Fruit fly (Drosophila melanogaster) whole organism, prepupa: ENCODE results near the gene Ppt1.

ENCODE experiments used
- Blimp-1 ChIP-seq: fragments of 200-800 bp; sonication (Bioruptor generic); optimal IDR thresholded peaks from 3 replicates; lab custom pipeline; 2017; ENCODE audit warnings: missing biosample characterization, missing genetic modification characterization, mild to moderate bottlenecking, moderate library complexity, missing genetic modification reagents
- CG10669 ChIP-seq: fragments of 200-800 bp; sonication (Bioruptor generic); optimal IDR thresholded peaks from 3 replicates; lab custom pipeline; 2018; ENCODE audit warnings: missing biosample characterization, mild to moderate bottlenecking, missing genetic modification characterization, moderate library complexity
- CG11294 ChIP-seq: fragments of 200-800 bp; sonication (Bioruptor generic); IDR thresholded peaks from 2 replicates; pipeline ENCODE4 v1.3.6; 2022; ENCODE audit warnings: missing biosample characterization, missing genetic modification characterization
- CG11762 ChIP-seq: fragments of 200-800 bp; sonication (Bioruptor generic); optimal IDR thresholded peaks from 3 replicates; lab custom pipeline; 2016; ENCODE audit warnings: missing biosample characterization, missing genetic modification characterization; ENCODE audit not compliant: insufficient read depth
- CG11902 ChIP-seq: fragments of 200-800 bp; sonication (Bioruptor generic); optimal IDR thresholded peaks from 3 replicates; lab custom pipeline; 2016; ENCODE audit warnings: missing biosample characterization, missing genetic modification characterization
- CG1621 ChIP-seq: fragments of 200-800 bp; sonication (Bioruptor generic); optimal IDR thresholded peaks from 3 replicates; lab custom pipeline; 2018; ENCODE audit warnings: missing biosample characterization, mild to moderate bottlenecking, missing genetic modification characterization
- CG3032 ChIP-seq: fragments of 200-800 bp; optimal IDR thresholded peaks from 2 replicates; lab custom pipeline; 2019; ENCODE audit warnings: missing biosample characterization, mild to moderate bottlenecking, missing genetic modification characterization, moderate library complexity
- CG32006 ChIP-seq: fragments of 200-800 bp; sonication (Bioruptor generic); optimal IDR thresholded peaks from 3 replicates; lab custom pipeline; 2017; ENCODE audit warnings: missing biosample characterization, mild to moderate bottlenecking, missing genetic modification characterization
- CG3919 ChIP-seq: fragments of 200-800 bp; sonication (Bioruptor generic); optimal IDR thresholded peaks from 3 replicates; lab custom pipeline; 2016; ENCODE audit warnings: missing biosample characterization, missing genetic modification characterization
- CG4318 ChIP-seq: fragments of 200-800 bp; sonication (Bioruptor generic); optimal IDR thresholded peaks from 3 replicates; lab custom pipeline; 2017; ENCODE audit warnings: missing biosample characterization, mild to moderate bottlenecking, missing genetic modification characterization
- CG6163 ChIP-seq: fragments of 200-800 bp; sonication (Bioruptor generic); IDR thresholded peaks from 3 replicates; pipeline ENCODE4 v1.3.6; 2022; ENCODE audit warnings: missing biosample characterization, missing genetic modification characterization
- CG6808 ChIP-seq: fragments of 200-800 bp; sonication (Bioruptor generic); optimal IDR thresholded peaks from 3 replicates; lab custom pipeline; 2017; ENCODE audit warnings: missing biosample characterization, missing genetic modification characterization, mild to moderate bottlenecking, moderate library complexity, missing genetic modification reagents
- CG6854 ChIP-seq: fragments of 200-800 bp; sonication (Bioruptor generic); optimal IDR thresholded peaks from 2 replicates; lab custom pipeline; 2017; ENCODE audit warnings: missing biosample characterization, mild to moderate bottlenecking, missing genetic modification characterization
- CG7368 ChIP-seq: fragments of 200-800 bp; sonication (Bioruptor generic); optimal IDR thresholded peaks from 3 replicates; lab custom pipeline; 2016; ENCODE audit warnings: missing biosample characterization, missing genetic modification characterization
- CG8119 ChIP-seq: fragments of 200-800 bp; sonication (Bioruptor generic); IDR thresholded peaks from 3 replicates; pipeline ENCODE4 v1.3.6; 2022; ENCODE audit warnings: missing biosample characterization, missing genetic modification characterization
- CG8319 ChIP-seq: fragments of 200-800 bp; sonication (Bioruptor generic); optimal IDR thresholded peaks from 3 replicates; lab custom pipeline; 2016; ENCODE audit warnings: missing biosample characterization, missing genetic modification characterization
- CG8632 ChIP-seq: fragments of 200-800 bp; sonication (Bioruptor generic); optimal IDR thresholded peaks from 3 replicates; lab custom pipeline; 2016; ENCODE audit warnings: missing biosample characterization, missing genetic modification characterization
- Eip75B ChIP-seq: fragments of 200-800 bp; sonication (Bioruptor generic); optimal IDR thresholded peaks from 3 replicates; lab custom pipeline; 2016; ENCODE audit warnings: missing biosample characterization, missing genetic modification characterization
- Eip78C ChIP-seq: fragments of 200-800 bp; sonication (Bioruptor generic); peaks from one replicate; lab custom pipeline; 2016; ENCODE audit warnings: missing biosample characterization, missing genetic modification characterization
- Eip93F ChIP-seq: fragments of 200-800 bp; sonication (Bioruptor generic); optimal IDR thresholded peaks from 2 replicates; lab custom pipeline; 2016; ENCODE audit warnings: missing biosample characterization, mild to moderate bottlenecking, missing genetic modification characterization
- Ets21C ChIP-seq: fragments of 200-800 bp; sonication (Bioruptor generic); optimal IDR thresholded peaks from 3 replicates; lab custom pipeline; 2016; ENCODE audit warnings: missing biosample characterization, missing genetic modification characterization
- Ets96B ChIP-seq: fragments of 200-800 bp; optimal IDR thresholded peaks from 2 replicates; lab custom pipeline; 2019; ENCODE audit warnings: missing biosample characterization, mild to moderate bottlenecking, missing genetic modification characterization, moderate library complexity
- Hr38 ChIP-seq: sonication (Bioruptor generic); optimal IDR thresholded peaks from 2 replicates; lab custom pipeline; 2016; ENCODE audit warnings: missing biosample characterization, missing genetic modification characterization
- Hr39 ChIP-seq: fragments of 200-800 bp; sonication (Bioruptor generic); optimal IDR thresholded peaks from 2 replicates; lab custom pipeline; 2016; ENCODE audit warnings: missing biosample characterization, missing genetic modification characterization
- Hr4 ChIP-seq: fragments of 200-800 bp; sonication (Bioruptor generic); optimal IDR thresholded peaks from 3 replicates; lab custom pipeline; 2016; ENCODE audit warnings: missing biosample characterization, missing genetic modification characterization
- Lpt ChIP-seq: fragments of 200-800 bp; sonication (Bioruptor generic); optimal IDR thresholded peaks from 3 replicates; lab custom pipeline; 2016; ENCODE audit warnings: missing biosample characterization, missing genetic modification characterization
- Met ChIP-seq: fragments of 200-800 bp; sonication (Bioruptor generic); optimal IDR thresholded peaks from 3 replicates; lab custom pipeline; 2016; ENCODE audit warnings: missing biosample characterization, missing genetic modification characterization
- OdsH ChIP-seq: fragments of 200-800 bp; sonication (Bioruptor generic); optimal IDR thresholded peaks from 3 replicates; lab custom pipeline; 2016; ENCODE audit warnings: missing biosample characterization, missing genetic modification characterization
- Smox ChIP-seq: fragments of 200-800 bp; sonication (Bioruptor generic); optimal IDR thresholded peaks from 3 replicates; lab custom pipeline; 2016; ENCODE audit warnings: missing biosample characterization, missing genetic modification characterization
- Sox14 ChIP-seq: fragments of 200-800 bp; sonication (Bioruptor generic); optimal IDR thresholded peaks from 3 replicates; lab custom pipeline; 2016; ENCODE audit warnings: missing biosample characterization, missing genetic modification characterization
- Sox15 ChIP-seq: fragments of 200-800 bp; sonication (Bioruptor generic); optimal IDR thresholded peaks from 3 replicates; lab custom pipeline; 2016; ENCODE audit warnings: missing biosample characterization, missing genetic modification characterization
- achi ChIP-seq: fragments of 200-800 bp; sonication (Bioruptor generic); optimal IDR thresholded peaks from 3 replicates; lab custom pipeline; 2016; ENCODE audit warnings: missing biosample characterization, missing genetic modification characterization
- acj6 ChIP-seq: fragments of 200-800 bp; sonication (Bioruptor generic); optimal IDR thresholded peaks from 3 replicates; lab custom pipeline; 2016; ENCODE audit warnings: missing biosample characterization, missing genetic modification characterization
- cyc ChIP-seq: fragments of 200-800 bp; sonication (Bioruptor generic); optimal IDR thresholded peaks from 3 replicates; lab custom pipeline; 2016; ENCODE audit warnings: missing biosample characterization, missing genetic modification characterization
- dac ChIP-seq: fragments of 200-800 bp; sonication (Bioruptor generic); optimal IDR thresholded peaks from 2 replicates; lab custom pipeline; 2017; ENCODE audit warnings: missing biosample characterization, mild to moderate bottlenecking, missing genetic modification characterization
- dsx ChIP-seq: fragments of 200-800 bp; optimal IDR thresholded peaks from 3 replicates; lab custom pipeline; 2019; ENCODE audit warnings: missing biosample characterization, mild to moderate bottlenecking, missing genetic modification characterization, moderate library complexity; ENCODE audit not compliant: poor library complexity, severe bottlenecking
- eg ChIP-seq: fragments of 200-800 bp; sonication (Bioruptor generic); IDR thresholded peaks from 3 replicates; pipeline ENCODE4 v1.3.6; 2022; ENCODE audit warnings: missing biosample characterization, missing genetic modification characterization
- esn ChIP-seq: fragments of 200-800 bp; sonication (Bioruptor generic); optimal IDR thresholded peaks from 2 replicates; lab custom pipeline; 2016; ENCODE audit warnings: missing biosample characterization, mild to moderate bottlenecking, missing genetic modification characterization, moderate library complexity
- fd59A ChIP-seq: fragments of 200-800 bp; sonication (Bioruptor generic); optimal IDR thresholded peaks from 2 replicates; lab custom pipeline; 2017; ENCODE audit warnings: missing biosample characterization, mild to moderate bottlenecking, missing genetic modification characterization, missing genetic modification reagents
- fd85E ChIP-seq: fragments of 200-800 bp; sonication (Bioruptor generic); optimal IDR thresholded peaks from 3 replicates; lab custom pipeline; 2016; ENCODE audit warnings: missing biosample characterization, missing genetic modification characterization
- lz ChIP-seq: fragments of 200-800 bp; sonication (Bioruptor generic); optimal IDR thresholded peaks from 3 replicates; lab custom pipeline; 2016; ENCODE audit warnings: missing biosample characterization, missing genetic modification characterization
- pdm3 ChIP-seq: fragments of 200-800 bp; sonication (Bioruptor generic); optimal IDR thresholded peaks from 3 replicates; lab custom pipeline; 2016; ENCODE audit warnings: missing biosample characterization, missing genetic modification characterization
- salr ChIP-seq, 2 experiments: fragments of 200-800 bp; sonication (Bioruptor generic); optimal IDR thresholded peaks; 3 replicates each; lab custom pipeline; 2016 to 2018; ENCODE audit warnings: missing biosample characterization in 2 of 2, missing genetic modification characterization in 2 of 2, mild to moderate bottlenecking in 1 of 2
- spab ChIP-seq: fragments of 200-800 bp; sonication (Bioruptor generic); optimal IDR thresholded peaks from 2 replicates; lab custom pipeline; 2017; ENCODE audit warnings: missing biosample characterization, mild to moderate bottlenecking, missing genetic modification characterization, missing genetic modification reagents
- ss ChIP-seq, 2 experiments: fragments of 200-800 bp; sonication (Bioruptor generic); optimal IDR thresholded peaks; 2 replicates in 1 of 2; 3 replicates in 1 of 2; lab custom pipeline; 2017 to 2018; ENCODE audit warnings: mild to moderate bottlenecking in 2 of 2, missing biosample characterization in 2 of 2, missing genetic modification characterization in 2 of 2, moderate library complexity in 1 of 2
- topi ChIP-seq: fragments of 200-800 bp; sonication (Bioruptor generic); optimal IDR thresholded peaks from 3 replicates; lab custom pipeline; 2016; ENCODE audit warnings: missing biosample characterization, missing genetic modification characterization
- vri ChIP-seq: fragments of 200-800 bp; sonication (Bioruptor generic); optimal IDR thresholded peaks from 3 replicates; lab custom pipeline; 2016; ENCODE audit warnings: missing biosample characterization, mild to moderate bottlenecking, missing genetic modification characterization

Ppt1 gene

DNA sequence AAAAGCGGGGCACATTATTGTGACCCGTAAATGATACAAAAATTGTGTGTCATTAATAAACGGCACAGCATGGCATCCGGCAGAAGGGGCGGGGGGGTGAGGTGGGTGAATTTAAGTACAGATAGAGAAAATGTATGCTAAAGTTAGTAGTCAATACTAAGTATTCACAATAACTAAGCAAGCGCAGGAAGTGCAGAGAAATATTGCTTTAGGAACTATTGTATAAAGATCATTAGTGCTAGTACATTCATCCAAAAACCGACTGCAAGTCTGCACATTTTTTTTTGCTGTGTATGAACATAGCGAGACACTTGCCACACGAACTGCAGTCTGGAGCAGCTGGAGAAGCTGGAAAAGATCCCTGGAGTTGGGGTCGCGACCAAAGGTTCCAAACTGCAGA, 20.6 kb downstream of the Ppt1 start (continued):
- TF ChIP-seq CG6163 (peak; percentile 54), Blimp-1 (GFP tag; lab: Kevin White, UChicago) (no peak), CG8632 (GFP tag; lab: Kevin White, UChicago) (no peak), cyc (GFP tag; lab: Kevin White, UChicago) (peak; percentile 39), CG3919 (no peak), fd85E (GFP tag; lab: Kevin White, UChicago) (no peak), Eip78C (GFP tag; lab: Kevin White, UChicago) (peak; percentile 71), Smox (GFP tag; lab: Kevin White, UChicago) (peak; percentile 21), fd59A (no peak), acj6 (GFP tag; lab: Kevin White, UChicago) (no peak), CG3032 (tag; lab: Kevin White, UChicago) (no peak), vri (GFP tag; lab: Kevin White, UChicago) (no peak), eg (GFP tag; lab: Robert Waterston, UW) (no peak), CG32006 (no peak), CG11902 (GFP tag; lab: Kevin White, UChicago) (no peak), esn (GFP tag; lab: Kevin White, UChicago) (peak; percentile 50), CG7368 (GFP tag; lab: Kevin White, UChicago) (no peak), CG6808 (GFP tag; lab: Kevin White, UChicago) (no peak), dac (GFP tag; lab: Kevin White, UChicago) (no peak), Hr4 (no peak), salr (GFP tag; optimal IDR thresholded peaks at IDR 0.05; lab: Kevin White, UChicago) (no peak), Sox14 (GFP tag; lab: Kevin White, UChicago) (peak; percentile 10), topi (GFP tag; lab: Kevin White, UChicago) (peak; percentile 10), CG8119 (GFP tag; lab: Robert Waterston, UW) (no peak), Sox15 (GFP tag; lab: Kevin White, UChicago) (no peak), Lpt (no peak), ss (GFP tag; optimal IDR thresholded peaks at IDR 0.05; lab: Kevin White, UChicago) (no peak), Met (GFP tag; lab: Kevin White, UChicago) (peak; percentile 39), Hr38 (GFP tag; lab: Kevin White, UChicago) (no peak)

DNA sequence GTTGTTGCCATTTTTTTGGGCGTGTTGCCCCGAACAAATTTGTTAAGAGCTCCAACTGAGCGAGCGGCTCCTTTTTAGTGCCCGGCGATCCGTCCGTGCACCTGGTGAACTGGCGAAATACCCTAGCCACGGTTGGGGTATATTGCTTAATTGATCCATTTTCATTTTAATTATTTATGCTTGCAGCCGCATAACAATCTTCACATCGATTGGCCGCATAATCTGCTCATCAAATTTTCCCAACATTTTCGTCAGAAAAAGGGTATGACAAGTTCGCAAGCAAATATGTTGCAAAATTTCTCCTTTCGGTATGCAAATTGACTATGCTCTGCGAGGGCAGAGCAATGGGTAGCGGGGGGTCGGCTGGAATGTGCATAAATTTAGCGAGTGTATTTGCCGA, 22.3 kb downstream of the Ppt1 start:
- TF ChIP-seq spab (GFP tag; lab: Kevin White, UChicago) (no peak), CG11762 (GFP tag; lab: Kevin White, UChicago) (no peak), fd85E (GFP tag; lab: Kevin White, UChicago) (no peak), CG11294 (no peak), salr (GFP tag; optimal IDR thresholded peaks at IDR 0.05; lab: Kevin White, UChicago) (no peak), dac (GFP tag; lab: Kevin White, UChicago) (no peak), Ets96B (tag; lab: Kevin White, UChicago) (no peak), pdm3 (no peak), Hr39 (GFP tag; lab: Kevin White, UChicago) (peak; percentile 72), CG1621 (no peak), CG4318 (GFP tag; lab: Kevin White, UChicago) (no peak), Eip93F (GFP tag; lab: Kevin White, UChicago) (peak; percentile 31), ss (GFP tag; optimal IDR thresholded peaks at IDR 0.05; lab: Kevin White, UChicago) (no peak), Sox15 (GFP tag; lab: Kevin White, UChicago) (no peak), Eip75B (GFP tag; lab: Kevin White, UChicago) (peak; percentile 3), CG6163 (0 out of 3 replicates have a peak, but pooled peaks have one; percentile 22), CG8319 (GFP tag; lab: Kevin White, UChicago) (no peak), lz (GFP tag; lab: Kevin White, UChicago) (peak; percentile 64), Hr38 (GFP tag; lab: Kevin White, UChicago) (no peak), achi (GFP tag; lab: Kevin White, UChicago) (peak; percentile 6), esn (GFP tag; lab: Kevin White, UChicago) (peak; percentile 57), Eip78C (GFP tag; lab: Kevin White, UChicago) (peak; percentile 83), Sox14 (GFP tag; lab: Kevin White, UChicago) (peak; percentile 34), fd59A (no peak), acj6 (GFP tag; lab: Kevin White, UChicago) (peak; percentile 25), Ets21C (GFP tag; lab: Kevin White, UChicago) (peak; percentile 42), OdsH (GFP tag; lab: Kevin White, UChicago) (no peak), CG32006 (no peak), Blimp-1 (GFP tag; lab: Kevin White, UChicago) (no peak), CG6854 (no peak), eg (GFP tag; lab: Robert Waterston, UW) (no peak), CG7368 (GFP tag; lab: Kevin White, UChicago) (no peak), CG10669 (GFP tag; lab: Kevin White, UChicago) (no peak), CG3032 (tag; lab: Kevin White, UChicago) (no peak), Met (GFP tag; lab: Kevin White, UChicago) (peak; percentile 58), cyc (GFP tag; lab: Kevin White, UChicago) (peak; percentile 56), Smox (GFP tag; lab: Kevin White, UChicago) (peak; percentile 56), dsx (GFP tag; lab: Kevin White, UChicago) (no peak), vri (GFP tag; lab: Kevin White, UChicago) (peak; percentile 42)
